Fruit fly (Drosophila melanogaster) whole organism, embryonic: ENCODE results near the gene Chd1.

Source experiments
- Bdp1 ChIP-seq: fragments of 200-800 bp; sonication (Bioruptor generic); optimal IDR thresholded peaks from 3 replicates; lab custom pipeline; 2016; ENCODE audit warnings: missing biosample characterization, missing genetic modification characterization
- Bteb2 ChIP-seq: fragments of 200-800 bp; sonication (Bioruptor generic); optimal IDR thresholded peaks from 2 replicates; lab custom pipeline; 2016; ENCODE audit warnings: missing biosample characterization, missing genetic modification characterization
- CG10366 ChIP-seq: fragments of 200-800 bp; sonication (Bioruptor generic); IDR thresholded peaks from 2 replicates; pipeline ENCODE4 v1.3.6; 2022; ENCODE audit warnings: missing biosample characterization, missing genetic modification characterization
- CG10979 ChIP-seq: fragments of 200-800 bp; sonication (Bioruptor generic); optimal IDR thresholded peaks from 2 replicates; lab custom pipeline; 2018; ENCODE audit warnings: missing biosample characterization, mild to moderate bottlenecking, missing genetic modification characterization, moderate library complexity
- CG12299 ChIP-seq: fragments of 200-800 bp; sonication (Bioruptor generic); optimal IDR thresholded peaks from 2 replicates; lab custom pipeline; 2018; ENCODE audit warnings: missing biosample characterization, mild to moderate bottlenecking, missing genetic modification characterization
- CG12769 ChIP-seq: fragments of 200-800 bp; sonication (Bioruptor generic); optimal IDR thresholded peaks from 2 replicates; lab custom pipeline; 2019; ENCODE audit warnings: missing biosample characterization, mild to moderate bottlenecking, missing genetic modification characterization, moderate library complexity
- CG13775 ChIP-seq: fragments of 200-800 bp; sonication (Bioruptor generic); optimal IDR thresholded peaks from 3 replicates; lab custom pipeline; 2017; ENCODE audit warnings: missing biosample characterization, mild to moderate bottlenecking, missing genetic modification characterization
- CG15011 ChIP-seq: fragments of 200-800 bp; sonication (Bioruptor generic); optimal IDR thresholded peaks from 3 replicates; lab custom pipeline; 2018; ENCODE audit warnings: missing biosample characterization, mild to moderate bottlenecking, missing genetic modification characterization
- CG15269 ChIP-seq: fragments of 200-800 bp; sonication (Bioruptor generic); optimal IDR thresholded peaks from 2 replicates; lab custom pipeline; 2018; ENCODE audit warnings: missing biosample characterization, mild to moderate bottlenecking, missing genetic modification characterization, moderate library complexity
- CG15514 ChIP-seq: fragments of 200-800 bp; sonication (Bioruptor generic); optimal IDR thresholded peaks from 3 replicates; lab custom pipeline; 2017; ENCODE audit warnings: missing biosample characterization, missing genetic modification characterization, mild to moderate bottlenecking, moderate library complexity, missing genetic modification reagents
- CG1602 ChIP-seq: fragments of 200-800 bp; sonication (Bioruptor generic); optimal IDR thresholded peaks from 3 replicates; lab custom pipeline; 2016; ENCODE audit warnings: missing biosample characterization, missing genetic modification characterization
- CG16863 ChIP-seq: fragments of 200-800 bp; sonication (Bioruptor generic); optimal IDR thresholded peaks from 3 replicates; lab custom pipeline; 2016; ENCODE audit warnings: missing biosample characterization, missing genetic modification characterization
- CG17829 ChIP-seq: fragments of 200-800 bp; optimal IDR thresholded peaks from 2 replicates; lab custom pipeline; 2019; ENCODE audit warnings: missing biosample characterization, mild to moderate bottlenecking, missing genetic modification characterization, moderate library complexity
- CG1792 ChIP-seq: fragments of 200-800 bp; sonication (Bioruptor generic); optimal IDR thresholded peaks from 2 replicates; lab custom pipeline; 2016; ENCODE audit warnings: missing biosample characterization, missing genetic modification characterization
- CG4820 ChIP-seq: fragments of 200-800 bp; sonication (Bioruptor generic); optimal IDR thresholded peaks from 3 replicates; lab custom pipeline; 2016; ENCODE audit warnings: missing biosample characterization, missing genetic modification characterization
- CG7745 ChIP-seq: fragments of 200-800 bp; sonication (Bioruptor generic); optimal IDR thresholded peaks from 2 replicates; lab custom pipeline; 2018; ENCODE audit warnings: missing biosample characterization, mild to moderate bottlenecking, missing genetic modification characterization, moderate library complexity
- CG7963 ChIP-seq: fragments of 200-800 bp; sonication (Bioruptor generic); IDR thresholded peaks from 3 replicates; pipeline ENCODE4 v1.3.6; 2022; ENCODE audit warnings: missing biosample characterization, missing genetic modification characterization; ENCODE audit not compliant: partially characterized antibody
- CG8281 ChIP-seq: fragments of 200-800 bp; sonication (Bioruptor generic); optimal IDR thresholded peaks from 2 replicates; lab custom pipeline; 2018; ENCODE audit warnings: missing biosample characterization, mild to moderate bottlenecking, missing genetic modification characterization, moderate library complexity
- CG8290 ChIP-seq, 3 experiments: fragments of 200-800 bp; sonication (Bioruptor generic); optimal IDR thresholded peaks; 2 replicates each; lab custom pipeline; 2016 to 2019; ENCODE audit warnings: missing biosample characterization in 3 of 3, missing genetic modification characterization in 3 of 3, mild to moderate bottlenecking in 2 of 3, moderate library complexity in 1 of 3
- CG9817 ChIP-seq: fragments of 200-800 bp; sonication (Bioruptor generic); optimal IDR thresholded peaks from 2 replicates; lab custom pipeline; 2018; ENCODE audit warnings: missing biosample characterization, mild to moderate bottlenecking, missing genetic modification characterization, moderate library complexity
- Dip2 ChIP-seq: fragments of 200-800 bp; sonication (Bioruptor generic); IDR thresholded peaks from 2 replicates; pipeline ENCODE4 v1.3.6; 2022; ENCODE audit warnings: missing biosample characterization, missing genetic modification characterization
- Dp ChIP-seq: fragments of 200-800 bp; sonication (Bioruptor generic); optimal IDR thresholded peaks from 2 replicates; lab custom pipeline; 2018; ENCODE audit warnings: missing biosample characterization, mild to moderate bottlenecking, missing genetic modification characterization, moderate library complexity
- Fer1 ChIP-seq: fragments of 200-800 bp; sonication (Bioruptor generic); optimal IDR thresholded peaks from 2 replicates; lab custom pipeline; 2017; ENCODE audit warnings: missing biosample characterization, mild to moderate bottlenecking, missing genetic modification characterization
- HHEX ChIP-seq: fragments of 200-800 bp; sonication (Bioruptor generic); optimal IDR thresholded peaks from 3 replicates; lab custom pipeline; 2017; ENCODE audit warnings: missing biosample characterization, mild to moderate bottlenecking, missing genetic modification characterization, missing genetic modification reagents
- Kr ChIP-seq: fragments of 200-800 bp; sonication (Bioruptor generic); optimal IDR thresholded peaks from 2 replicates; lab custom pipeline; 2017; ENCODE audit warnings: missing biosample characterization, mild to moderate bottlenecking, missing genetic modification characterization
- Lim3 ChIP-seq: fragments of 200-800 bp; sonication (Bioruptor generic); IDR thresholded peaks from 2 replicates; pipeline ENCODE4 v1.3.6; 2022; ENCODE audit warnings: missing biosample characterization, missing genetic modification characterization
- PHDP ChIP-seq: fragments of 200-800 bp; sonication (Bioruptor generic); optimal IDR thresholded peaks from 3 replicates; lab custom pipeline; 2018; ENCODE audit warnings: missing biosample characterization, mild to moderate bottlenecking, missing genetic modification characterization, moderate library complexity
- Pdp1 ChIP-seq, 2 experiments: fragments of 200-800 bp; sonication (Bioruptor generic); optimal IDR thresholded peaks; 3 replicates each; lab custom pipeline; 2016; ENCODE audit warnings: missing biosample characterization in 2 of 2, missing genetic modification characterization in 2 of 2, mild to moderate bottlenecking in 1 of 2, moderate library complexity in 1 of 2
- Sry-δ ChIP-seq: fragments of 200-800 bp; sonication (Bioruptor generic); optimal IDR thresholded peaks from 2 replicates; lab custom pipeline; 2016; ENCODE audit warnings: missing biosample characterization, missing genetic modification characterization
- Taf1 ChIP-seq: fragments of 200-800 bp; sonication (Bioruptor generic); IDR thresholded peaks from 2 replicates; pipeline ENCODE4 v1.3.6; 2022; ENCODE audit warnings: missing biosample characterization, missing genetic modification characterization
- ato ChIP-seq: fragments of 200-800 bp; sonication (Bioruptor generic); IDR thresholded peaks from 2 replicates; pipeline ENCODE4 v1.3.6; 2022; ENCODE audit warnings: missing biosample characterization, missing genetic modification characterization; ENCODE audit not compliant: partially characterized antibody
- bbx ChIP-seq: fragments of 200-800 bp; sonication (Bioruptor generic); IDR thresholded peaks from 2 replicates; pipeline ENCODE4 v1.3.6; 2022; ENCODE audit warnings: missing biosample characterization, missing genetic modification characterization; ENCODE audit not compliant: partially characterized antibody
- bcd ChIP-seq: fragments of 200-800 bp; sonication (Bioruptor generic); optimal IDR thresholded peaks from 2 replicates; lab custom pipeline; 2017; ENCODE audit warnings: missing biosample characterization, mild to moderate bottlenecking, missing genetic modification characterization
- cato ChIP-seq: fragments of 200-800 bp; sonication (Bioruptor generic); optimal IDR thresholded peaks from 2 replicates; lab custom pipeline; 2016; ENCODE audit warnings: missing biosample characterization, missing genetic modification characterization, borderline replicate concordance
- crc ChIP-seq: fragments of 200-800 bp; sonication (Bioruptor generic); optimal IDR thresholded peaks from 2 replicates; lab custom pipeline; 2016; ENCODE audit warnings: missing biosample characterization, missing genetic modification characterization
- ftz-f1 ChIP-seq: fragments of 200-800 bp; sonication (Bioruptor generic); optimal IDR thresholded peaks from 2 replicates; lab custom pipeline; 2016; ENCODE audit warnings: missing biosample characterization, missing genetic modification characterization
- gce ChIP-seq: fragments of 200-800 bp; sonication (Bioruptor generic); IDR thresholded peaks from 3 replicates; pipeline ENCODE4 v1.3.6; 2022; ENCODE audit warnings: missing biosample characterization, missing genetic modification characterization
- gsb-n ChIP-seq: fragments of 200-800 bp; sonication (Bioruptor generic); optimal IDR thresholded peaks from 3 replicates; lab custom pipeline; 2018; ENCODE audit warnings: missing biosample characterization, mild to moderate bottlenecking, missing genetic modification characterization
- hb ChIP-seq: fragments of 200-800 bp; sonication (Bioruptor generic); IDR thresholded peaks from 3 replicates; pipeline ENCODE4 v1.3.6; 2022; ENCODE audit warnings: missing biosample characterization, missing genetic modification characterization; ENCODE audit not compliant: partially characterized antibody
- klu ChIP-seq: fragments of 200-800 bp; sonication (Bioruptor generic); IDR thresholded peaks from 2 replicates; pipeline ENCODE4 v1.3.6; 2022; ENCODE audit warnings: missing biosample characterization, missing genetic modification characterization
- lov ChIP-seq, 2 experiments: fragments of 200-800 bp in 1 of 2; fragments of >200 bp in 1 of 2; sonication (Bioruptor generic) in 1 of 2; IDR thresholded peaks in 1 of 2; optimal IDR thresholded peaks in 1 of 2; 2 replicates in 1 of 2; 3 replicates in 1 of 2; pipeline versions ENCODE4 v1.3.6 to Lab custom; 2017 to 2022; ENCODE audit warnings: missing biosample characterization in 1 of 2, missing genetic modification characterization in 1 of 2
- nerfin-2 ChIP-seq: fragments of 200-800 bp; sonication (Bioruptor generic); IDR thresholded peaks from 2 replicates; pipeline ENCODE4 v1.3.6; 2022; ENCODE audit warnings: missing biosample characterization, missing genetic modification characterization; ENCODE audit not compliant: partially characterized antibody
- odd ChIP-seq: fragments of 200-800 bp; sonication (Bioruptor generic); optimal IDR thresholded peaks from 2 replicates; lab custom pipeline; 2017; ENCODE audit warnings: missing biosample characterization, mild to moderate bottlenecking, missing genetic modification characterization
- slp2 ChIP-seq: fragments of 200-800 bp; sonication (Bioruptor generic); optimal IDR thresholded peaks from 2 replicates; lab custom pipeline; 2016; ENCODE audit warnings: missing biosample characterization, missing genetic modification characterization
- tgo ChIP-seq: fragments of 200-800 bp; sonication (Bioruptor generic); IDR thresholded peaks from 3 replicates; pipeline ENCODE4 v1.3.6; 2022; ENCODE audit warnings: missing biosample characterization, missing genetic modification characterization
- tll ChIP-seq, 2 experiments: fragments of 200-800 bp in 1 of 2; fragments of >200 bp in 1 of 2; sonication (Bioruptor generic) in 1 of 2; optimal IDR thresholded peaks; 2 replicates each; lab custom pipeline; 2017 to 2019; ENCODE audit warnings: missing biosample characterization in 2 of 2, missing genetic modification characterization in 2 of 2, mild to moderate bottlenecking in 1 of 2, moderate library complexity in 1 of 2
- vfl ChIP-seq: fragments of 200-800 bp; sonication (Bioruptor generic); optimal IDR thresholded peaks from 2 replicates; lab custom pipeline; 2016; ENCODE audit warnings: missing biosample characterization, missing genetic modification characterization

Chd1 gene

dm6 chr2L:2972439-2972936, 15.0 kb downstream of the Chd1 start, which contains the start of the genes Rrp1 and gammaTub23C (continued):
- TF ChIP-seq ato (GFP tag; lab: Robert Waterston, UW) (no peak), CG15514 (peak; percentile 72), Taf1 (GFP tag; lab: Robert Waterston, UW) (peak; percentile 42; the same call in 1 of the 2 replicates), CG1792 (GFP tag; lab: Kevin White, UChicago) (peak; percentile 56), slp2 (GFP tag; lab: Kevin White, UChicago) (peak; percentile 62), CG8290 (GFP tag; optimal IDR thresholded peaks at IDR 0.05; lab: Kevin White, UChicago) (peak; percentile 82), CG8290 (tag; optimal IDR thresholded peaks at IDR 0.05; lab: Kevin White, UChicago) (peak in 1 of 2 experiments; percentile 60), CG12769 (tag; lab: Kevin White, UChicago) (no peak), CG10979 (tag; lab: Kevin White, UChicago) (peak; percentile 89), tgo (GFP tag; lab: Robert Waterston, UW) (peak; percentile 86), CG12299 (tag; lab: Kevin White, UChicago) (peak; percentile 79), HHEX (GFP tag; lab: Kevin White, UChicago) (peak; percentile 90), bcd (GFP tag; lab: Kevin White, UChicago) (peak; percentile 93), Lim3 (GFP tag; lab: Robert Waterston, UW) (peak; percentile 68; the same call in 1 of the 2 replicates), Kr (GFP tag; lab: Kevin White, UChicago) (no peak), CG10366 (GFP tag; lab: Robert Waterston, UW) (peak; percentile 72), vfl (GFP tag; lab: Kevin White, UChicago) (peak; percentile 80), gsb-n (tag; lab: Kevin White, UChicago) (peak; percentile 77), CG1602 (peak; percentile 94), CG8281 (tag; lab: Kevin White, UChicago) (peak; percentile 73), CG7745 (tag; lab: Kevin White, UChicago) (no peak), ftz-f1 (peak; percentile 40), PHDP (tag; lab: Kevin White, UChicago) (peak; percentile 88), Dp (peak; percentile 65), Pdp1 (GFP tag; optimal IDR thresholded peaks at IDR 0.05; lab: Kevin White, UChicago) (peak; percentile 80 to 81), CG7963 (GFP tag; lab: Robert Waterston, UW) (no peak), Fer1 (GFP tag; lab: Kevin White, UChicago) (peak; percentile 90), tll (GFP tag; optimal IDR thresholded peaks at IDR 0.05; lab: Kevin White, UChicago) (peak; percentile 49 to 78), CG16863 (GFP tag; lab: Kevin White, UChicago) (peak; percentile 44), CG15011 (peak; percentile 87), cato (GFP tag; lab: Kevin White, UChicago) (peak; percentile 92), klu (peak; percentile 85), crc (GFP tag; lab: Kevin White, UChicago) (no peak), CG4820 (GFP tag; lab: Kevin White, UChicago) (peak; percentile 93), Bdp1 (GFP tag; lab: Kevin White, UChicago) (peak; percentile 57), CG9817 (tag; lab: Kevin White, UChicago) (peak; percentile 90), Sry-δ (peak; percentile 70), nerfin-2 (GFP tag; lab: Robert Waterston, UW) (no peak), Dip2 (0 out of 2 replicates have a peak, but pooled peaks have one; percentile 25), hb (GFP tag; lab: Robert Waterston, UW) (no peak), Bteb2 (peak; percentile 67), CG13775 (peak; percentile 96), gce (GFP tag; lab: Robert Waterston, UW) (0 out of 3 replicates have a peak, but pooled peaks have one; percentile 36), CG17829 (tag; lab: Kevin White, UChicago) (peak; percentile 92), bbx (GFP tag; lab: Robert Waterston, UW) (no peak), lov (optimal IDR thresholded peaks at IDR 0.05; lab: Kevin White, UChicago) (no peak), lov (GFP tag; IDR thresholded peaks at IDR 0.05; lab: Robert Waterston, UW) (peak; percentile 47; the same call in 1 of the 3 replicates), CG15269 (tag; lab: Kevin White, UChicago) (peak; percentile 90), odd (GFP tag; lab: Kevin White, UChicago) (peak; percentile 85)
